Fruit fly (Drosophila melanogaster) whole organism, wandering third instar larva: Measurements from ENCODE around the gene CNPYb.

Source experiments
- Abd-B ChIP-seq: fragments of >200 bp; optimal IDR thresholded peaks from 2 replicates; lab custom pipeline; 2017; ENCODE audit warnings: missing biosample characterization, missing genetic modification characterization
- CG32264 ChIP-seq: fragments of 200-800 bp; sonication (Bioruptor generic); optimal IDR thresholded peaks from 2 replicates; lab custom pipeline; 2016; ENCODE audit warnings: missing biosample characterization, missing genetic modification characterization
- CG9705 ChIP-seq: fragments of 200-800 bp; sonication (Bioruptor generic); optimal IDR thresholded peaks from 2 replicates; lab custom pipeline; 2018; ENCODE audit warnings: missing biosample characterization, mild to moderate bottlenecking, missing genetic modification characterization
- CrebA ChIP-seq: fragments of 200-800 bp; sonication (Bioruptor generic); optimal IDR thresholded peaks from 2 replicates; lab custom pipeline; 2016; ENCODE audit warnings: missing biosample characterization, mild to moderate bottlenecking, missing genetic modification characterization, borderline replicate concordance
- Dfd ChIP-seq: fragments of >200 bp; optimal IDR thresholded peaks from 2 replicates; lab custom pipeline; 2017; ENCODE audit warnings: missing biosample characterization, missing genetic modification characterization
- HLH106 ChIP-seq: fragments of 200-800 bp; optimal IDR thresholded peaks from 3 replicates; lab custom pipeline; 2019; ENCODE audit warnings: missing biosample characterization, mild to moderate bottlenecking, missing genetic modification characterization, moderate library complexity
- Hnf4 ChIP-seq: fragments of 200-800 bp; sonication (Bioruptor generic); optimal IDR thresholded peaks from 2 replicates; lab custom pipeline; 2016; ENCODE audit warnings: missing biosample characterization, mild to moderate bottlenecking, missing genetic modification characterization
- Hr83 ChIP-seq: fragments of 200-300 bp; sonication (Bioruptor generic); optimal IDR thresholded peaks from 2 replicates; lab custom pipeline; 2016; ENCODE audit warnings: missing biosample characterization, mild to moderate bottlenecking, missing genetic modification characterization, moderate library complexity; ENCODE audit not compliant: poor library complexity, severe bottlenecking
- Jra ChIP-seq: sonication (Bioruptor generic); optimal IDR thresholded peaks from 2 replicates; lab custom pipeline; 2016; ENCODE audit warnings: missing biosample characterization, missing genetic modification characterization
- Mio ChIP-seq: sonication (Bioruptor generic); optimal IDR thresholded peaks from 2 replicates; lab custom pipeline; 2016; ENCODE audit warnings: missing biosample characterization, missing genetic modification characterization
- Myc ChIP-seq: fragments of >200 bp; optimal IDR thresholded peaks from 2 replicates; lab custom pipeline; 2017
- N ChIP-seq: fragments of >200 bp; optimal IDR thresholded peaks from 2 replicates; lab custom pipeline; 2018; ENCODE audit warnings: missing biosample characterization, missing external identifiers, missing genetic modification characterization
- Rel ChIP-seq, 2 experiments: fragments of 200-800 bp; sonication (Bioruptor generic) in 1 of 2; optimal IDR thresholded peaks; 2 replicates in 1 of 2; 3 replicates in 1 of 2; lab custom pipeline; 2016 to 2019; ENCODE audit warnings: mild to moderate bottlenecking in 2 of 2, missing biosample characterization in 2 of 2, missing genetic modification characterization in 2 of 2, moderate library complexity in 1 of 2
- Vsx2 ChIP-seq: fragments of 200-300, 225-300 bp; sonication (Bioruptor generic); optimal IDR thresholded peaks from 2 replicates; lab custom pipeline; 2018; ENCODE audit warnings: missing biosample characterization, missing genetic modification characterization; ENCODE audit not compliant: partially characterized antibody
- dl ChIP-seq, 2 experiments: fragments of 175-275, 200-275 bp in 1 of 2; fragments of 200-275 bp in 1 of 2; sonication (Bioruptor generic); optimal IDR thresholded peaks; lab custom pipeline; 2018; ENCODE audit warnings: mild to moderate bottlenecking in 2 of 2, missing biosample characterization in 2 of 2, missing genetic modification characterization in 2 of 2, moderate library complexity in 2 of 2; ENCODE audit not compliant: partially characterized antibody in 2 of 2, insufficient read depth in 1 of 2
- dmrt93B ChIP-seq: fragments of 200-800 bp; sonication (Bioruptor generic); optimal IDR thresholded peaks from 2 replicates; lab custom pipeline; 2018; ENCODE audit warnings: missing biosample characterization, mild to moderate bottlenecking, missing genetic modification characterization
- dsf ChIP-seq: sonication (Bioruptor generic); optimal IDR thresholded peaks from 2 replicates; lab custom pipeline; 2016; ENCODE audit warnings: missing biosample characterization, missing genetic modification characterization, borderline replicate concordance
- ey ChIP-seq: fragments of 200-800 bp; sonication (Bioruptor generic); optimal IDR thresholded peaks from 2 replicates; lab custom pipeline; 2016; ENCODE audit warnings: missing biosample characterization, missing genetic modification characterization
- foxo ChIP-seq, 2 experiments: fragments of 200-800 bp; sonication (Bioruptor generic); optimal IDR thresholded peaks; 2 replicates in 1 of 2; 3 replicates in 1 of 2; lab custom pipeline; 2016 to 2017; ENCODE audit warnings: missing biosample characterization in 2 of 2, missing genetic modification characterization in 2 of 2
- fru ChIP-seq: fragments of 200-800 bp; sonication (Bioruptor generic); optimal IDR thresholded peaks from 3 replicates; lab custom pipeline; 2016; ENCODE audit warnings: missing biosample characterization, mild to moderate bottlenecking, missing genetic modification characterization
- h ChIP-seq: fragments of 200-800 bp; sonication (Bioruptor generic); optimal IDR thresholded peaks from 3 replicates; lab custom pipeline; 2016; ENCODE audit warnings: missing biosample characterization, mild to moderate bottlenecking, missing genetic modification characterization
- jim ChIP-seq: fragments of 175-275, 200-325 bp; sonication (Bioruptor generic); optimal IDR thresholded peaks from 2 replicates; lab custom pipeline; 2016; ENCODE audit warnings: missing biosample characterization, mild to moderate bottlenecking, missing genetic modification characterization
- lola ChIP-seq: fragments of >200 bp; optimal IDR thresholded peaks from 2 replicates; lab custom pipeline; 2017; ENCODE audit warnings: missing biosample characterization, missing genetic modification characterization
- pan ChIP-seq: fragments of >200 bp; optimal IDR thresholded peaks from 2 replicates; lab custom pipeline; 2017
- psq ChIP-seq: fragments of 200-800 bp; sonication (Bioruptor generic); optimal IDR thresholded peaks from 3 replicates; lab custom pipeline; 2017; ENCODE audit warnings: missing biosample characterization, mild to moderate bottlenecking, missing genetic modification characterization, moderate library complexity
- rgr ChIP-seq: fragments of 200-800 bp; sonication (Bioruptor generic); optimal IDR thresholded peaks from 3 replicates; lab custom pipeline; 2016; ENCODE audit warnings: missing biosample characterization, mild to moderate bottlenecking, missing genetic modification characterization
- sage ChIP-seq: fragments of 200-800 bp; sonication (Bioruptor generic); optimal IDR thresholded peaks from 2 replicates; lab custom pipeline; 2016; ENCODE audit warnings: missing biosample characterization, mild to moderate bottlenecking, missing genetic modification characterization

Gene CNPYb

dm6 chr3L:19054266-19054665 lies 41.8 kb downstream of the CNPYb start:
- TF ChIP-seq Rel (GFP tag; optimal IDR thresholded peaks at IDR 0.05; lab: Kevin White, UChicago) = no peak
- TF ChIP-seq Rel (tag; optimal IDR thresholded peaks at IDR 0.05; lab: Kevin White, UChicago) = no peak
- TF ChIP-seq rgr = no peak
- TF ChIP-seq sage (GFP tag; lab: Kevin White, UChicago) = no peak
- no peak for TF ChIP-seq Hnf4 (GFP tag; lab: Kevin White, UChicago)
- TF ChIP-seq jim = no peak
- TF ChIP-seq fru (GFP tag; lab: Kevin White, UChicago) = no peak
- TF ChIP-seq Vsx2 = no peak

dm6 chr3L:19053339-19053818 lies 42.6 kb downstream of the CNPYb start, which contains the start of gene CG43407:
CG43407 (minus strand) TSS chr3L:19053389.
- TF ChIP-seq fru (GFP tag; lab: Kevin White, UChicago) = no peak
- no peak for TF ChIP-seq foxo (GFP tag; optimal IDR thresholded peaks at IDR 0.05; lab: Kevin White, UChicago)
- peak; percentile 2 for TF ChIP-seq psq (GFP tag; lab: Kevin White, UChicago)
- no peak for TF ChIP-seq Rel (GFP tag; optimal IDR thresholded peaks at IDR 0.05; lab: Kevin White, UChicago)
- no peak for TF ChIP-seq Rel (tag; optimal IDR thresholded peaks at IDR 0.05; lab: Kevin White, UChicago)

DNA sequence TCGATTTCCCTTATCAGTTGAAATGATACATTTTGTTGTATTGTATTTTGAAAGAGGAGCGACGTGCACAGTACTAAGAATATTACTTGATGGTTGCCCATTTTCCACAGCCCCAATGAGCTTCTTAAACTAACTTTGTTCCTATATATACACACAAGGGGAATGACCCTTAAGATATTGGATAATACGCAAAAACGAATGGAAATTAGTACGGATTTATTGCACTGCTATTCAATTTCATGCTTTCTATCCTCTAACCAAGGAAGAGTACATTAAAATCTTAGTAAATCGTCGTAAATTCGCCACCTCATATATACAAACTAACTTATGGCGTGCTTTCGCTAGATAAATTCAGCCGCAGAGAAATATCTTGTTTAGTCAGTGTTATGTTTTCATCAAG lies 44.1 kb downstream of the CNPYb start, which contains the start of gene Acp76A:
Gene Acp76A, minus strand, starts transcription at position 101 of the 400 bp plus-strand sequence.
- TF ChIP-seq rgr (no peak), CG9705 (GFP tag; lab: Kevin White, UChicago) (no peak), Jra (GFP tag; lab: Kevin White, UChicago) (no peak), ey (no peak)

- TF ChIP-seq CG9705 (GFP tag; lab: Kevin White, UChicago) (no peak), CrebA (no peak), HLH106 (tag; lab: Kevin White, UChicago) (no peak)
Observed at dm6 chr3L:19049669-19050510, 46.1 kb downstream of the CNPYb start.

DNA sequence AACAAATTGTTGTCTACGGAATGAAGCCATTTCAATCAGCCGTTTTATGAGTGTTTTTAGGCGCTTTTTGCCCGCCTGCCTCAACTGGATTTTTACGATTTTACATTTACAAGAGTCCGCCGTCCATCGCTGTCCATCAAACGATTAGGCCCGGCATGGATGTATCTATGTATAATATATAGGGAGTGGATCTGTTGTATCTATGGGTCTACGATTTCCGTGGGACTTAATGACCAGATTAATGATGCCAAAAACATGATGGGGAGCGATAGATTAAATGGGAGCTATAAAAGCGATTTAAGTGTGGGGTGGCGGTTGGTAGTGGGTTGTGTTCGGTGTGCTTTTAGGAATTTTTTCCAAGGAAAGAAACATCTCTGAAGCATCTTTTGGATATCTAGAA lies 47.3 kb downstream of the CNPYb start:
- TF ChIP-seq Dfd (no peak), N (GFP tag; lab: Kevin White, UChicago) (no peak), dsf (GFP tag; lab: Kevin White, UChicago) (no peak), Abd-B (GFP tag; lab: Kevin White, UChicago) (no peak), Mio (GFP tag; lab: Kevin White, UChicago) (no peak), psq (GFP tag; lab: Kevin White, UChicago) (no peak), jim (no peak), Hr83 (no peak), h (GFP tag; lab: Kevin White, UChicago) (no peak), HLH106 (tag; lab: Kevin White, UChicago) (no peak), Myc (no peak), pan (lab: Kevin White, UChicago) (no peak), foxo (GFP tag; optimal IDR thresholded peaks at IDR 0.05; lab: Kevin White, UChicago) (no peak), CG9705 (GFP tag; lab: Kevin White, UChicago) (no peak), dl (GFP tag; optimal IDR thresholded peaks at IDR 0.05; lab: Kevin White, UChicago; ENCODE audit: insufficient read depth in 1 of 2, partially characterized antibody in 2 of 2) (no peak), sage (GFP tag; lab: Kevin White, UChicago) (no peak), CG32264 (GFP tag; lab: Kevin White, UChicago) (no peak), lola (GFP tag; lab: Kevin White, UChicago) (no peak), rgr (no peak)

dm6 chr3L:19048257-19048656 lies 47.8 kb downstream of the CNPYb start:
- TF ChIP-seq Mio (GFP tag; lab: Kevin White, UChicago) = no peak
- TF ChIP-seq dmrt93B (GFP tag; lab: Kevin White, UChicago) = no peak
- no peak for TF ChIP-seq lola (GFP tag; lab: Kevin White, UChicago)
- TF ChIP-seq foxo (GFP tag; optimal IDR thresholded peaks at IDR 0.05; lab: Kevin White, UChicago) = no peak
